Worm (Caenorhabditis elegans) whole organism, young adult: ENCODE data around the gene B0285.3.

Experiments used
- ceh-58 ChIP-seq: fragments of 200-800 bp; sonication (Bioruptor generic); IDR thresholded peaks from 2 replicates; pipeline ENCODE4 v1.3.6; 2022; ENCODE audit warnings: missing genetic modification characterization, missing compliant biosample characterization
- madf-8 ChIP-seq: fragments of 200-800 bp; sonication (Bioruptor generic); conservative IDR thresholded peaks from 2 replicates; pipeline ENCODE4 v1.3.6; 2022; ENCODE audit warnings: missing genetic modification reagents, missing genetic modification characterization, missing compliant biosample characterization
- nhr-90 ChIP-seq: sonication (generic microtip); optimal IDR thresholded peaks from 2 replicates; lab custom pipeline; 2016; ENCODE audit warnings: missing genotype, mild to moderate bottlenecking, missing genetic modification characterization, missing compliant biosample characterization
- pha-4 ChIP-seq: fragments of 150-350 bp; sonication (generic microtip); optimal IDR thresholded peaks from 2 replicates; lab custom pipeline; 2014; ENCODE audit warnings: missing biosample characterization, missing genetic modification reagents, missing genetic modification characterization
- repo-1 ChIP-seq: sonication (generic microtip); optimal IDR thresholded peaks from 2 replicates; lab custom pipeline; 2017; ENCODE audit warnings: mild to moderate bottlenecking, missing genetic modification characterization, missing compliant biosample characterization
- snpc-4 ChIP-seq, 5 experiments: fragments of 150-350 bp in 1 of 5; sonication (generic microtip) in 4 of 5; optimal IDR thresholded peaks; 2 replicates each; lab custom pipeline; 2014 to 2018; ENCODE audit warnings: missing genetic modification characterization in 5 of 5, missing biosample characterization in 3 of 5, antibody characterized with exemption in 2 of 5, mild to moderate bottlenecking in 2 of 5, missing compliant biosample characterization in 2 of 5, missing genotype in 2 of 5, moderate library complexity in 2 of 5, missing genetic modification reagents in 1 of 5

DNA sequence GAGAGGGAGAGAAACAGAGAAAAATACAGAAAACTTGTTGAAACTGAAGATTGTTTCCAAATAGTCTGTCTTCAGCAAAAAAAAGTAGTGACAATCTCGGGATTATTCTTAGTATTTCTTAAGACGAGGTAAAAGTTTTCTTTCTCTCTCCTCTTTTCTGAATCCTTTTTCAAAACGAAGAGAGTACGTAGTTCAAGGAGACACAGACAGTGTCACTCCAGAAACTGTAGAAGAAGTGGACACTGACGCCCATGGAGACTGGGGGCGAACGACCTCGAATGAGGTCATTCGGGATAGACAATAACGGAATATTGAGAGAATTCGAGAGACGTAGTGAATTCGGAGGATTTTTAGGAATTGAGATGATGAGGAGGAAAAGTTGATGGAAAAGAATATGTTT lies 12.2 kb downstream of the B0285.3 start, which contains the start of gene gly-6:
- TF ChIP-seq snpc-4 (GFP tag; optimal IDR thresholded peaks at IDR 0.05; lab: Kevin White, UChicago) (no peak), snpc-4 (tag; optimal IDR thresholded peaks at IDR 0.05; lab: Kevin White, UChicago) (no peak), pha-4 (no peak), ceh-58 (GFP tag; lab: Robert Waterston, UW) (no peak), madf-8 (GFP tag; lab: Robert Waterston, UW) (no peak), repo-1 (tag; lab: Kevin White, UChicago) (no peak), nhr-90 (tag; lab: Kevin White, UChicago) (no peak)
